Fruit fly (Drosophila melanogaster) whole organism, embryonic: ENCODE data around the gene CG13801.
A peak's percentile ranks its signal among the peaks of the same experiment; 100 is the strongest.

Experiments used
- Bteb2 ChIP-seq: fragments of 200-800 bp; sonication (Bioruptor generic); optimal IDR thresholded peaks from 2 replicates; lab custom pipeline; 2016; ENCODE audit warnings: missing biosample characterization, missing genetic modification characterization
- C15 ChIP-seq: fragments of 200-800 bp; sonication (Bioruptor generic); IDR thresholded peaks from 3 replicates; pipeline ENCODE4 v1.3.6; 2022; ENCODE audit warnings: missing biosample characterization, missing genetic modification characterization
- CG10462 ChIP-seq: fragments of 200-800 bp; sonication (Bioruptor generic); optimal IDR thresholded peaks from 2 replicates; lab custom pipeline; 2016; ENCODE audit warnings: missing biosample characterization, missing genetic modification characterization
- CG10543 ChIP-seq: fragments of 200-800 bp; sonication (Bioruptor generic); optimal IDR thresholded peaks from 3 replicates; lab custom pipeline; 2017; ENCODE audit warnings: missing biosample characterization, mild to moderate bottlenecking, missing genetic modification characterization, moderate library complexity
- CG10654 ChIP-seq: fragments of 200-800 bp; sonication (Bioruptor generic); optimal IDR thresholded peaks from 2 replicates; lab custom pipeline; 2016; ENCODE audit warnings: missing biosample characterization, missing genetic modification characterization
- CG11696 ChIP-seq: fragments of 200-800 bp; sonication (Bioruptor generic); IDR thresholded peaks from 2 replicates; pipeline ENCODE4 v1.3.6; 2022; ENCODE audit warnings: missing biosample characterization, missing genetic modification characterization
- CG11723 ChIP-seq: fragments of 200-800 bp; sonication (Bioruptor generic); optimal IDR thresholded peaks from 2 replicates; lab custom pipeline; 2017; ENCODE audit warnings: missing biosample characterization, mild to moderate bottlenecking, missing genetic modification characterization
- CG12071 ChIP-seq: fragments of 200-800 bp; sonication (Bioruptor generic); optimal IDR thresholded peaks from 3 replicates; lab custom pipeline; 2018; ENCODE audit warnings: missing biosample characterization, mild to moderate bottlenecking, missing genetic modification characterization
- CG12299 ChIP-seq: fragments of 200-800 bp; sonication (Bioruptor generic); optimal IDR thresholded peaks from 2 replicates; lab custom pipeline; 2018; ENCODE audit warnings: missing biosample characterization, mild to moderate bottlenecking, missing genetic modification characterization
- CG15073 ChIP-seq: fragments of 200-800 bp; sonication (Bioruptor generic); optimal IDR thresholded peaks from 2 replicates; lab custom pipeline; 2016; ENCODE audit warnings: missing biosample characterization, missing genetic modification characterization
- CG15696 ChIP-seq: fragments of 200-800 bp; sonication (Bioruptor generic); optimal IDR thresholded peaks from 2 replicates; lab custom pipeline; 2019; ENCODE audit warnings: missing biosample characterization, mild to moderate bottlenecking, missing genetic modification characterization, moderate library complexity
- CG1832 ChIP-seq: fragments of 200-800 bp; sonication (Bioruptor generic); optimal IDR thresholded peaks from 2 replicates; lab custom pipeline; 2017; ENCODE audit warnings: missing biosample characterization, mild to moderate bottlenecking, missing genetic modification characterization, inconsistent platforms
- CG18764 ChIP-seq: fragments of 200-800 bp; sonication (Bioruptor generic); optimal IDR thresholded peaks from 3 replicates; lab custom pipeline; 2016; ENCODE audit warnings: missing biosample characterization, missing genetic modification characterization
- CG31365 ChIP-seq: fragments of 200-800 bp; sonication (Bioruptor generic); optimal IDR thresholded peaks from 2 replicates; lab custom pipeline; 2018; ENCODE audit warnings: missing biosample characterization, mild to moderate bottlenecking, missing genetic modification characterization
- CG32532 ChIP-seq: fragments of 200-800 bp; sonication (Bioruptor generic); IDR thresholded peaks from 2 replicates; pipeline ENCODE4 v1.3.6; 2022; ENCODE audit warnings: missing biosample characterization, missing genetic modification characterization
- CG42726 ChIP-seq: fragments of 200-800 bp; sonication (Bioruptor generic); IDR thresholded peaks from 2 replicates; pipeline ENCODE4 v1.3.6; 2022; ENCODE audit warnings: missing biosample characterization, missing genetic modification characterization; ENCODE audit not compliant: partially characterized antibody
- CG4404 ChIP-seq: fragments of 200-800 bp; sonication (Bioruptor generic); IDR thresholded peaks from 2 replicates; pipeline ENCODE4 v1.3.6; 2022; ENCODE audit warnings: missing biosample characterization, missing genetic modification characterization
- CG4707 ChIP-seq: fragments of 200-800 bp; sonication (Bioruptor generic); optimal IDR thresholded peaks from 2 replicates; lab custom pipeline; 2018; ENCODE audit warnings: missing biosample characterization, mild to moderate bottlenecking, missing genetic modification characterization, moderate library complexity
- CG4730 ChIP-seq: fragments of 200-800 bp; sonication (Bioruptor generic); IDR thresholded peaks from 2 replicates; pipeline ENCODE4 v1.3.6; 2022; ENCODE audit warnings: missing biosample characterization, missing genetic modification characterization
- CG8765 ChIP-seq: fragments of 200-800 bp; sonication (Bioruptor generic); IDR thresholded peaks from 2 replicates; pipeline ENCODE4 v1.3.6; 2022; ENCODE audit warnings: missing biosample characterization, missing genetic modification characterization
- Chrac-16 ChIP-seq: fragments of 200-800 bp; sonication (Bioruptor generic); optimal IDR thresholded peaks from 3 replicates; lab custom pipeline; 2016; ENCODE audit warnings: missing biosample characterization, missing genetic modification characterization
- Doc2 ChIP-seq: fragments of 200-800 bp; sonication (Bioruptor generic); IDR thresholded peaks from 2 replicates; pipeline ENCODE4 v1.3.6; 2022; ENCODE audit warnings: missing biosample characterization, missing genetic modification characterization
- Doc3 ChIP-seq: fragments of 200-800 bp; sonication (Bioruptor generic); IDR thresholded peaks from 3 replicates; pipeline ENCODE4 v1.3.6; 2022; ENCODE audit warnings: missing biosample characterization, missing genetic modification characterization; ENCODE audit not compliant: partially characterized antibody
- Eip74EF ChIP-seq, 2 experiments: fragments of 200-800 bp in 1 of 2; fragments of >200 bp in 1 of 2; sonication (Bioruptor generic) in 1 of 2; optimal IDR thresholded peaks; 2 replicates each; lab custom pipeline; 2017 to 2019; ENCODE audit warnings: missing biosample characterization in 2 of 2, missing genetic modification characterization in 2 of 2, mild to moderate bottlenecking in 1 of 2, moderate library complexity in 1 of 2
- HLH3B ChIP-seq: fragments of 200-800 bp; sonication (Bioruptor generic); IDR thresholded peaks from 2 replicates; pipeline ENCODE4 v1.3.6; 2022; ENCODE audit warnings: missing biosample characterization, missing genetic modification characterization
- Hand ChIP-seq: fragments of 200-800 bp; sonication (Bioruptor generic); optimal IDR thresholded peaks from 2 replicates; lab custom pipeline; 2017; ENCODE audit warnings: mild to moderate bottlenecking, missing biosample characterization, missing genetic modification reagents, missing genetic modification characterization
- Hr78 ChIP-seq, 2 experiments: fragments of 200-800 bp in 1 of 2; fragments of >200 bp in 1 of 2; sonication (Bioruptor generic) in 1 of 2; optimal IDR thresholded peaks; 2 replicates each; lab custom pipeline; 2017 to 2019; ENCODE audit warnings: missing biosample characterization in 2 of 2, missing genetic modification characterization in 2 of 2, mild to moderate bottlenecking in 1 of 2, moderate library complexity in 1 of 2
- Oaz ChIP-seq: fragments of 200-800 bp; sonication (Bioruptor generic); IDR thresholded peaks from 2 replicates; pipeline ENCODE4 v1.3.6; 2022; ENCODE audit warnings: missing biosample characterization, missing genetic modification characterization
- Ravus ChIP-seq: fragments of 200-800 bp; sonication (Bioruptor generic); IDR thresholded peaks from 2 replicates; pipeline ENCODE4 v1.3.6; 2022; ENCODE audit warnings: missing biosample characterization, missing genetic modification characterization
- Sry-β ChIP-seq: fragments of 200-800 bp; sonication (Bioruptor generic); optimal IDR thresholded peaks from 2 replicates; lab custom pipeline; 2018; ENCODE audit warnings: missing biosample characterization, mild to moderate bottlenecking, missing genetic modification characterization, moderate library complexity
- Xbp1 ChIP-seq: fragments of 200-800 bp; sonication (Bioruptor generic); optimal IDR thresholded peaks from 3 replicates; lab custom pipeline; 2016; ENCODE audit warnings: missing biosample characterization, mild to moderate bottlenecking, missing genetic modification characterization
- Xrp1 ChIP-seq: fragments of 200-800 bp; sonication (Bioruptor generic); IDR thresholded peaks from 2 replicates; pipeline ENCODE4 v1.3.6; 2022; ENCODE audit warnings: missing biosample characterization, missing genetic modification characterization
- ara ChIP-seq: fragments of 200-800 bp; sonication (Bioruptor generic); IDR thresholded peaks from 2 replicates; pipeline ENCODE4 v1.3.6; 2022; ENCODE audit warnings: missing biosample characterization, missing genetic modification characterization
- bcd ChIP-seq: fragments of 200-800 bp; sonication (Bioruptor generic); optimal IDR thresholded peaks from 2 replicates; lab custom pipeline; 2017; ENCODE audit warnings: missing biosample characterization, mild to moderate bottlenecking, missing genetic modification characterization
- dm ChIP-seq: fragments of 200-800 bp; sonication (Bioruptor generic); optimal IDR thresholded peaks from 3 replicates; lab custom pipeline; 2016; ENCODE audit warnings: missing biosample characterization, missing genetic modification characterization
- fd102C ChIP-seq: fragments of 200-800 bp; sonication (Bioruptor generic); optimal IDR thresholded peaks from 2 replicates; lab custom pipeline; 2018; ENCODE audit warnings: missing biosample characterization, mild to moderate bottlenecking, missing genetic modification characterization, moderate library complexity
- gsb-n ChIP-seq: fragments of 200-800 bp; sonication (Bioruptor generic); optimal IDR thresholded peaks from 3 replicates; lab custom pipeline; 2018; ENCODE audit warnings: missing biosample characterization, mild to moderate bottlenecking, missing genetic modification characterization
- hbn ChIP-seq: fragments of 200-800 bp; sonication (Bioruptor generic); IDR thresholded peaks from 2 replicates; pipeline ENCODE4 v1.3.6; 2022; ENCODE audit warnings: missing biosample characterization, missing genetic modification characterization; ENCODE audit not compliant: partially characterized antibody
- ken ChIP-seq: fragments of 200-800 bp; sonication (Bioruptor generic); IDR thresholded peaks from 3 replicates; pipeline ENCODE4 v1.3.6; 2022; ENCODE audit warnings: missing biosample characterization, missing genetic modification characterization
- nmo ChIP-seq: fragments of 200-800 bp; sonication (Bioruptor generic); optimal IDR thresholded peaks from 2 replicates; lab custom pipeline; 2018; ENCODE audit warnings: missing biosample characterization, mild to moderate bottlenecking, missing genetic modification characterization, moderate library complexity
- pb ChIP-seq: fragments of 200-800 bp; sonication (Bioruptor generic); optimal IDR thresholded peaks from 3 replicates; lab custom pipeline; 2016; ENCODE audit warnings: missing biosample characterization, missing genetic modification characterization
- pfk ChIP-seq: fragments of 200-800 bp; sonication (Bioruptor generic); optimal IDR thresholded peaks from 2 replicates; lab custom pipeline; 2018; ENCODE audit warnings: missing biosample characterization, mild to moderate bottlenecking, missing genetic modification characterization, moderate library complexity
- pum ChIP-seq: fragments of 200-800 bp; sonication (Bioruptor generic); optimal IDR thresholded peaks from 2 replicates; lab custom pipeline; 2016; ENCODE audit warnings: missing biosample characterization, missing genetic modification characterization
- row ChIP-seq: fragments of 200-800 bp; sonication (Bioruptor generic); IDR thresholded peaks from 3 replicates; pipeline ENCODE4 v1.3.6; 2022; ENCODE audit warnings: missing biosample characterization, missing genetic modification characterization
- salm ChIP-seq: fragments of 200-800 bp; sonication (Bioruptor generic); optimal IDR thresholded peaks from 2 replicates; lab custom pipeline; 2018; ENCODE audit warnings: missing biosample characterization, mild to moderate bottlenecking, missing genetic modification characterization
- shn ChIP-seq: fragments of 200-800 bp; sonication (Bioruptor generic); optimal IDR thresholded peaks from 3 replicates; lab custom pipeline; 2016; ENCODE audit warnings: missing biosample characterization, missing genetic modification characterization
- slp2 ChIP-seq: fragments of 200-800 bp; sonication (Bioruptor generic); optimal IDR thresholded peaks from 2 replicates; lab custom pipeline; 2016; ENCODE audit warnings: missing biosample characterization, missing genetic modification characterization
- sna ChIP-seq: fragments of 200-800 bp; sonication (Bioruptor generic); IDR thresholded peaks from 2 replicates; pipeline ENCODE4 v1.3.6; 2022; ENCODE audit warnings: missing biosample characterization, missing genetic modification characterization; ENCODE audit not compliant: partially characterized antibody
- vnd ChIP-seq: fragments of 200-800 bp; sonication (Bioruptor generic); IDR thresholded peaks from 3 replicates; pipeline ENCODE4 v1.3.6; 2022; ENCODE audit warnings: missing biosample characterization, missing genetic modification characterization; ENCODE audit not compliant: partially characterized antibody
- zen2 ChIP-seq: fragments of 200-800 bp; sonication (Bioruptor generic); IDR thresholded peaks from 3 replicates; pipeline ENCODE4 v1.3.6; 2022; ENCODE audit warnings: missing biosample characterization, missing genetic modification characterization; ENCODE audit not compliant: partially characterized antibody

Gene CG13801

dm6 chr3L:2371882-2372281, 11.5 kb downstream of the CG13801 start, which contains the start of the genes CG1317 and CG8993 (continued):
- TF ChIP-seq sna (GFP tag; lab: Robert Waterston, UW) = peak; percentile 61; the same call in 1 of the 2 replicates
- no peak for TF ChIP-seq Hand
- no peak for TF ChIP-seq slp2 (GFP tag; lab: Kevin White, UChicago)
- TF ChIP-seq ara = no peak
- no peak for TF ChIP-seq CG11696
- TF ChIP-seq CG31365 (tag; lab: Kevin White, UChicago) = no peak
- TF ChIP-seq CG12299 (tag; lab: Kevin White, UChicago) = peak; percentile 46
- TF ChIP-seq HLH3B = 0 out of 2 replicates have a peak, but pooled peaks have one; percentile 22
- 0 out of 3 replicates have a peak, but pooled peaks have one; percentile 55 for TF ChIP-seq vnd (GFP tag; lab: Robert Waterston, UW)
- TF ChIP-seq Sry-β (GFP tag; lab: Kevin White, UChicago) = peak; percentile 73
- no peak for TF ChIP-seq Oaz
- TF ChIP-seq pfk (GFP tag; lab: Kevin White, UChicago) = no peak
- no peak for TF ChIP-seq pb (GFP tag; lab: Kevin White, UChicago)
- TF ChIP-seq Doc3 (GFP tag; lab: Robert Waterston, UW) = peak; percentile 49; the same call in 2 of the 3 replicates
- TF ChIP-seq CG18764 (GFP tag; lab: Kevin White, UChicago) = peak; percentile 36
- peak; percentile 95 for TF ChIP-seq gsb-n (tag; lab: Kevin White, UChicago)
- peak; percentile 73 for TF ChIP-seq hbn (GFP tag; lab: Robert Waterston, UW)
- peak; percentile 43 for TF ChIP-seq Chrac-16 (GFP tag; lab: Kevin White, UChicago)
- no peak for TF ChIP-seq bcd (GFP tag; lab: Kevin White, UChicago)
- no peak for TF ChIP-seq dm (GFP tag; lab: Kevin White, UChicago)
- no peak for TF ChIP-seq CG4707 (GFP tag; lab: Kevin White, UChicago)
- no peak for TF ChIP-seq Doc2 (GFP tag; lab: Robert Waterston, UW)
- 0 out of 2 replicates have a peak, but pooled peaks have one; percentile 8 for TF ChIP-seq CG4730 (GFP tag; lab: Robert Waterston, UW)
- peak; percentile 94 for TF ChIP-seq row
- TF ChIP-seq CG1832 (GFP tag; lab: Kevin White, UChicago) = no peak
- no peak for TF ChIP-seq CG42726 (GFP tag; lab: Robert Waterston, UW)
- peak; percentile 43; the same call in 1 of the 2 replicates for TF ChIP-seq CG4404 (GFP tag; lab: Robert Waterston, UW)
- TF ChIP-seq Eip74EF (GFP tag; optimal IDR thresholded peaks at IDR 0.05; lab: Kevin White, UChicago) = peak in 1 of 2 experiments; percentile 27
- peak; percentile 42 for TF ChIP-seq CG10543 (GFP tag; lab: Kevin White, UChicago)
- peak; percentile 23 for TF ChIP-seq CG10462
- TF ChIP-seq Bteb2 (GFP tag; lab: Kevin White, UChicago) = no peak
- TF ChIP-seq CG8765 (GFP tag; lab: Robert Waterston, UW) = 0 out of 2 replicates have a peak, but pooled peaks have one; percentile 45
- TF ChIP-seq ken (GFP tag; lab: Robert Waterston, UW) = peak; percentile 35; the same call in 1 of the 3 replicates
- TF ChIP-seq fd102C (GFP tag; lab: Kevin White, UChicago) = no peak
- no peak for TF ChIP-seq pum
- peak; percentile 35; the same call in 1 of the 2 replicates for TF ChIP-seq CG32532 (GFP tag; lab: Robert Waterston, UW)
- no peak for TF ChIP-seq CG12071 (GFP tag; lab: Kevin White, UChicago)
- no peak for TF ChIP-seq CG11723 (GFP tag; lab: Kevin White, UChicago)
- TF ChIP-seq shn (GFP tag; lab: Kevin White, UChicago) = no peak
- no peak for TF ChIP-seq salm (tag; lab: Kevin White, UChicago)
- TF ChIP-seq Xrp1 (GFP tag; lab: Robert Waterston, UW) = peak; percentile 65; the same call in 1 of the 2 replicates
- TF ChIP-seq CG15696 (tag; lab: Kevin White, UChicago) = peak; percentile 55
- peak; percentile 55 for TF ChIP-seq Xbp1
- TF ChIP-seq CG10654 (GFP tag; lab: Kevin White, UChicago) = peak; percentile 41
- TF ChIP-seq CG15073 (GFP tag; lab: Kevin White, UChicago) = no peak
- no peak for TF ChIP-seq zen2 (GFP tag; lab: Robert Waterston, UW)
- no peak; the same call in 1 of the 2 replicates for TF ChIP-seq Ravus (GFP tag; lab: Robert Waterston, UW)
- peak; percentile 79 for TF ChIP-seq nmo
- no peak for TF ChIP-seq C15 (GFP tag; lab: Robert Waterston, UW)
- TF ChIP-seq Hr78 (GFP tag; optimal IDR thresholded peaks at IDR 0.05; lab: Kevin White, UChicago) = no peak
